Fruit fly (Drosophila melanogaster): Measurements from ENCODE around the gene CG15167.

The CG15167 gene

DNA sequence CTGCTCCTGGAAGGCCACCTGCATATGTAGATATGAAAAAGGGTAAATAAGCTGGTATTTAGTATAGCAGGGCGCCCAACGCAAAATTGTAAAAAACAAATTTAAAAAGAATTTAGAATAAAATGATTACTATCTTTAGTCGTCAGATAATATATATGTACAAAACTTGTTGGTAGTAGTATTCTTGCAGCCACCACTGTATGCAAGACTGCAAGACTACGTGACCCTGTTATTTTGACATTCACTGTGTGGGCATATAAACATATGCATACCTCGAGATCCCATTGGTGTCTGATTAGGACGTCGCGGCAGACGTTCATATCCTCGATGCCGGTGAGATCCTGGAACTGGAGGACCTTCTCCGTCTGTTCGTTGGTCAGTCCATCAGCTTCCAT is 32.3 kb upstream of the CG15167 start (continued):
- no peak for TF ChIP-seq ara (GFP tag; IDR thresholded peaks at IDR 0.05)
- TF ChIP-seq Dip3 (GFP tag; optimal IDR thresholded peaks at IDR 0.05) = peak; percentile 4
- 0 out of 2 replicates have a peak, but pooled peaks have one; percentile 9 for TF ChIP-seq cas (GFP tag; IDR thresholded peaks at IDR 0.05)
- 0 out of 3 replicates have a peak, but pooled peaks have one; percentile 10 for TF ChIP-seq CG11456 (GFP tag; IDR thresholded peaks at IDR 0.05)
- TF ChIP-seq CG13624 (GFP tag; optimal IDR thresholded peaks at IDR 0.05) = peak; percentile 45
- peak; percentile 38 for TF ChIP-seq tin (GFP tag; optimal IDR thresholded peaks at IDR 0.05)
- no peak for TF ChIP-seq CG4730 (GFP tag; IDR thresholded peaks at IDR 0.05)
- no peak for TF ChIP-seq CG10274 (GFP tag; optimal IDR thresholded peaks at IDR 0.05)
- no peak for TF ChIP-seq chn (GFP tag; optimal IDR thresholded peaks at IDR 0.05)
- TF ChIP-seq hkb (optimal IDR thresholded peaks at IDR 0.05) = no peak
- peak; percentile 45; the same call in 1 of the 2 replicates for TF ChIP-seq hkb (GFP tag; IDR thresholded peaks at IDR 0.05)
- no peak for TF ChIP-seq twi (tag; optimal IDR thresholded peaks at IDR 0.05)
- TF ChIP-seq CG3847 (GFP tag; IDR thresholded peaks at IDR 0.05) = no peak
- TF ChIP-seq Doc3 (GFP tag; IDR thresholded peaks at IDR 0.05; ENCODE audit: partially characterized antibody) = no peak

DNA sequence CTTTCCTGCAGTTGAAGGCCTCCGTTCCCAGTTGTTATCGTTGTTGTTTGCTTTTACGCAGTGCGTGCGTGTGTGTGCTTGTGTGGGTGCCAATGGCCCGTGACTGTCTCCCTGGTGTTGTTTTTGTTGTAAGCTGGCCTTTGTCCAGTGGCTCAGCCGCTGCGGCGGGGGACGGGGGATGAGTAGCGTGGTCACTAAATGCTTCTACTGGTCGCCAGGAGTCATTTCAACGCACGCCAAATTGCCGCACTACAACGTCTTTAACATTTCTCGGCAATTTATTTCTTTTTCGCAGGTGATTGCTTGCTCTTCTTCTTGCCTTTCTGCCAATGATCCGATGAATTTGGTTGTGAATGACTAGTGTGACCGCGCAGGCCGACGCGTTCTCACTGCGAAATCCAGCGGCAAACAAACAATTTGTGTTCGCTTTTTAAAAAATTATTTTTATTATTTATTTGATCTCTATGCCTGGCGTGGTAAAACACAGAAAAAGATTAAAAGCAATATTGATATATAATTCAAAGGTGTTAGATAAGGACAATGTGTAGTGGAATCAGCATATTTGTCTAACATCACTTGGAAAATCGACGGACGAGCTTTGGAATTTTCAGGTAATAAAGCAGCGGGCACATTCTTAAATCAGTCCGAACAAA is 31.8 kb upstream of the CG15167 start, which contains the start of the genes Faf2 and Grip71:
Gene Faf2, minus strand, starts transcription at position 450 of the 653 bp plus-strand sequence.
Gene Grip71, plus strand, starts transcription at position 608 of the 653 bp plus-strand sequence.
- no peak for TF ChIP-seq yki (optimal IDR thresholded peaks at IDR 0.05)
- TF ChIP-seq Hr3 (GFP tag; optimal IDR thresholded peaks at IDR 0.05) = peak; percentile 93
- no peak for TF ChIP-seq prd (optimal IDR thresholded peaks at IDR 0.05)
- peak; percentile 98 for TF ChIP-seq prd (GFP tag; IDR thresholded peaks at IDR 0.05)
- TF ChIP-seq Lpt (GFP tag; optimal IDR thresholded peaks at IDR 0.05) = no peak
- TF ChIP-seq dati (GFP tag; IDR thresholded peaks at IDR 0.05) = peak; percentile 87
- TF ChIP-seq CG6854 (GFP tag; optimal IDR thresholded peaks at IDR 0.05) = no peak
- TF ChIP-seq CG1647 (GFP tag; optimal IDR thresholded peaks at IDR 0.05) = peak; percentile 86
- peak; percentile 59 for TF ChIP-seq ftz-f1 (GFP tag; optimal IDR thresholded peaks at IDR 0.05)
- TF ChIP-seq Dfd (GFP tag; optimal IDR thresholded peaks at IDR 0.05) = peak; percentile 43 to 65
- TF ChIP-seq Sox100B (GFP tag; optimal IDR thresholded peaks at IDR 0.05) = no peak
- peak; percentile 67 for TF ChIP-seq HHEX (GFP tag; optimal IDR thresholded peaks at IDR 0.05)
- no peak for TF ChIP-seq eve (GFP tag; optimal IDR thresholded peaks at IDR 0.05)
- TF ChIP-seq CG34224 (GFP tag; IDR thresholded peaks at IDR 0.05; ENCODE audit: partially characterized antibody) = 0 out of 3 replicates have a peak, but pooled peaks have one; percentile 26
- TF ChIP-seq bbx (GFP tag; IDR thresholded peaks at IDR 0.05; ENCODE audit: partially characterized antibody) = peak; percentile 17; the same call in 1 of the 2 replicates
- peak; percentile 42 for TF ChIP-seq CG3163 (GFP tag; optimal IDR thresholded peaks at IDR 0.05)
- TF ChIP-seq CG31365 (tag; optimal IDR thresholded peaks at IDR 0.05) = no peak
- TF ChIP-seq slou (GFP tag; optimal IDR thresholded peaks at IDR 0.05) = peak; percentile 89
- peak; percentile 90 to 93 for TF ChIP-seq Pdp1 (GFP tag; optimal IDR thresholded peaks at IDR 0.05)
- TF ChIP-seq pita (GFP tag; optimal IDR thresholded peaks at IDR 0.05) = no peak
- TF ChIP-seq Med (GFP tag) = peak; percentile 97
- TF ChIP-seq CG7987 (GFP tag; optimal IDR thresholded peaks at IDR 0.05) = peak; percentile 73
- no peak for TF ChIP-seq Neu2 (GFP tag; optimal IDR thresholded peaks at IDR 0.05; ENCODE audit: borderline replicate concordance)
- TF ChIP-seq CG4424 (GFP tag; optimal IDR thresholded peaks at IDR 0.05) = peak; percentile 94
- TF ChIP-seq wek (GFP tag; optimal IDR thresholded peaks at IDR 0.05) = no peak
- peak; percentile 92 for TF ChIP-seq Ada2b (GFP tag; IDR thresholded peaks at IDR 0.05)
- peak; percentile 77 for TF ChIP-seq CG12299 (tag; optimal IDR thresholded peaks at IDR 0.05)
- TF ChIP-seq CG3065 (GFP tag; optimal IDR thresholded peaks at IDR 0.05) = peak; percentile 74
- peak; percentile 93 for TF ChIP-seq Mrtf (GFP tag; IDR thresholded peaks at IDR 0.05)
- peak; percentile 91 for TF ChIP-seq CG2889 (GFP tag; IDR thresholded peaks at IDR 0.05)
- peak; percentile 88 for TF ChIP-seq tin (GFP tag; optimal IDR thresholded peaks at IDR 0.05)
- TF ChIP-seq Dp (GFP tag; optimal IDR thresholded peaks at IDR 0.05) = peak; percentile 79
- TF ChIP-seq CG6683 (GFP tag; optimal IDR thresholded peaks at IDR 0.05) = no peak
- TF ChIP-seq Gug (GFP tag; IDR thresholded peaks at IDR 0.05) = peak; percentile 97
- TF ChIP-seq CG10267 (tag; optimal IDR thresholded peaks at IDR 0.05) = peak; percentile 84
- no peak for TF ChIP-seq CG34376 (GFP tag; optimal IDR thresholded peaks at IDR 0.05)
- peak; percentile 85 for TF ChIP-seq ro (GFP tag; IDR thresholded peaks at IDR 0.05)
